Fruit fly (Drosophila melanogaster): Measurements from ENCODE around the gene CG6830.

- TF ChIP-seq CG1620 (GFP tag; optimal IDR thresholded peaks at IDR 0.05): no peak
- TF ChIP-seq pad (GFP tag; optimal IDR thresholded peaks at IDR 0.05): no peak
- TF ChIP-seq CG33017 (tag; optimal IDR thresholded peaks at IDR 0.05): no peak
- no peak for TF ChIP-seq CG12768 (GFP tag; optimal IDR thresholded peaks at IDR 0.05)
- TF ChIP-seq cnc (optimal IDR thresholded peaks at IDR 0.05): no peak
- TF ChIP-seq kay (GFP tag; ENCODE audit: borderline replicate concordance): no peak
- no peak for TF ChIP-seq CG14711 (tag; optimal IDR thresholded peaks at IDR 0.05)
- no peak for TF ChIP-seq CG5204 (GFP tag; optimal IDR thresholded peaks at IDR 0.05)
- no peak for TF ChIP-seq CG7045 (GFP tag; optimal IDR thresholded peaks at IDR 0.05)
- no peak for TF ChIP-seq tj (GFP tag; optimal IDR thresholded peaks at IDR 0.05)
- no peak for TF ChIP-seq CG7101 (tag; optimal IDR thresholded peaks at IDR 0.05)
- no peak for TF ChIP-seq Mnt (GFP tag; optimal IDR thresholded peaks at IDR 0.05)
- no peak for TF ChIP-seq cic (GFP tag; optimal IDR thresholded peaks at IDR 0.05)
- no peak for TF ChIP-seq CG11617 (GFP tag; optimal IDR thresholded peaks at IDR 0.05)
These were observed 19.6 kb upstream of the CG6830 start, which contains the start of gene I-t for dm6 chr3R:11703730-11704129.
